Fruit fly (Drosophila melanogaster) whole organism, pupa: Measurements from ENCODE around the gene CG1368.

Source experiments
- CG12605 ChIP-seq: fragments of 200-800 bp; sonication (Bioruptor generic); IDR thresholded peaks from 2 replicates; pipeline ENCODE4 v1.3.6; 2022; ENCODE audit warnings: missing biosample characterization, missing genetic modification characterization
- EcR ChIP-seq: fragments of 200-800 bp; sonication (Bioruptor generic); optimal IDR thresholded peaks from 3 replicates; lab custom pipeline; 2019; ENCODE audit warnings: missing biosample characterization, missing genetic modification characterization, mild to moderate bottlenecking, moderate library complexity, missing genetic modification reagents
- Ets98B ChIP-seq: fragments of 200-800 bp; sonication (Bioruptor generic); IDR thresholded peaks from 2 replicates; pipeline ENCODE4 v1.3.6; 2022; ENCODE audit warnings: missing biosample characterization, missing genetic modification characterization
- Pif1B ChIP-seq: fragments of 200-800 bp; sonication (Bioruptor generic); optimal IDR thresholded peaks from 3 replicates; lab custom pipeline; 2016; ENCODE audit warnings: missing biosample characterization, missing genetic modification characterization

- peak; percentile 91 for TF ChIP-seq Pif1B
- TF ChIP-seq Ets98B (GFP tag; lab: Robert Waterston, UW) = peak; percentile 94
- TF ChIP-seq EcR (GFP tag; lab: Kevin White, UChicago) = peak; percentile 93
- peak; percentile 96 for TF ChIP-seq CG12605 (GFP tag; lab: Robert Waterston, UW)
Observed at dm6 chrX:14218045-14218483, 43.5 kb downstream of the CG1368 start.
